Worm (Caenorhabditis elegans): ENCODE data around the gene idi-1.

The idi-1 gene

ce11 chrIII:8125234-8125633, 33.7 kb downstream of the idi-1 start (continued):
- TF ChIP-seq snpc-4 (tag; optimal IDR thresholded peaks at IDR 0.05) = no peak
- TF ChIP-seq rnt-1 (tag; optimal IDR thresholded peaks at IDR 0.05) = peak; percentile 71

- TF ChIP-seq ces-1 (GFP tag; optimal IDR thresholded peaks at IDR 0.05) (no peak), egl-13 (tag; optimal IDR thresholded peaks at IDR 0.05) (no peak), nhr-84 (tag; optimal IDR thresholded peaks at IDR 0.05) (no peak), C34B4.2 (tag; optimal IDR thresholded peaks at IDR 0.05) (no peak), rnt-1 (tag; optimal IDR thresholded peaks at IDR 0.05) (peak; percentile 1), hlh-4 (tag; optimal IDR thresholded peaks at IDR 0.05) (no peak), egl-27 (tag; optimal IDR thresholded peaks at IDR 0.05) (no peak), blmp-1 (tag; optimal IDR thresholded peaks at IDR 0.05) (peak; percentile 19), hpl-2 (GFP tag; optimal IDR thresholded peaks at IDR 0.05) (no peak), nhr-71 (tag; optimal IDR thresholded peaks at IDR 0.05) (peak; percentile 4), nhr-47 (tag; optimal IDR thresholded peaks at IDR 0.05) (no peak), dsc-1 (tag; optimal IDR thresholded peaks at IDR 0.05) (peak; percentile 24), vab-15 (tag; optimal IDR thresholded peaks at IDR 0.05) (no peak), elt-3 (tag; optimal IDR thresholded peaks at IDR 0.05) (no peak), aly-2 (tag; optimal IDR thresholded peaks at IDR 0.05) (no peak), Y116A8C.19 (tag; optimal IDR thresholded peaks at IDR 0.05; ENCODE audit: borderline replicate concordance) (no peak), jun-1 (tag; optimal IDR thresholded peaks at IDR 0.05) (no peak), ceh-82 (tag; optimal IDR thresholded peaks at IDR 0.05) (peak in 1 of 3 experiments; percentile 8), nhr-20 (tag; optimal IDR thresholded peaks at IDR 0.05) (peak; percentile 15), elt-2 (tag; optimal IDR thresholded peaks at IDR 0.05) (no peak), ztf-11 (tag; optimal IDR thresholded peaks at IDR 0.05) (no peak), lin-35 (GFP tag; optimal IDR thresholded peaks at IDR 0.05) (peak; percentile 6 to 20), skn-1 (tag; optimal IDR thresholded peaks at IDR 0.05) (no peak), mdl-1 (tag; optimal IDR thresholded peaks at IDR 0.05) (peak in 1 of 2 experiments; percentile 29), lsy-2 (tag; optimal IDR thresholded peaks at IDR 0.05) (peak; percentile 25 to 52), unc-130 (tag; optimal IDR thresholded peaks at IDR 0.05) (no peak), swsn-7 (tag; optimal IDR thresholded peaks at IDR 0.05) (peak; percentile 29), mep-1 (tag; optimal IDR thresholded peaks at IDR 0.05) (peak; percentile 47), pag-3 (tag; optimal IDR thresholded peaks at IDR 0.05; ENCODE audit: borderline replicate concordance, insufficient read depth) (no peak), sup-37 (GFP tag; optimal IDR thresholded peaks at IDR 0.05) (no peak), dpl-1 (GFP tag; optimal IDR thresholded peaks at IDR 0.05) (no peak), mef-2 (tag; optimal IDR thresholded peaks at IDR 0.05) (no peak), lin-14 (GFP tag; optimal IDR thresholded peaks at IDR 0.05) (peak; percentile 71), tbx-2 (tag; optimal IDR thresholded peaks at IDR 0.05) (peak; percentile 3), nhr-90 (tag; optimal IDR thresholded peaks at IDR 0.05; ENCODE audit: poor library complexity) (no peak), snu-23 (GFP tag; optimal IDR thresholded peaks at IDR 0.05) (peak; percentile 34), grh-1 (GFP tag; IDR thresholded peaks at IDR 0.05) (no peak), xbp-1 (tag; optimal IDR thresholded peaks at IDR 0.05) (no peak), efl-1 (optimal IDR thresholded peaks at IDR 0.05) (peak in 1 of 2 experiments; percentile 23), efl-1 (GFP tag; optimal IDR thresholded peaks at IDR 0.05 in 1 of 2) (no peak), isw-1 (GFP tag; IDR thresholded peaks at IDR 0.05) (no peak), irx-1 (tag; optimal IDR thresholded peaks at IDR 0.05) (no peak)
Observed at ce11 chrIII:8126978-8127377, 35.5 kb downstream of the idi-1 start.

Data from whole organism, L1 larva.